Fruit fly (Drosophila melanogaster): ENCODE measurements around the gene Chc.

Gene Chc

dm6 chrX:15785429-15786239 lies 49.7 kb downstream of the Chc start, which contains the start of the genes Paf-AHalpha and mRpS30 (continued):
- TF ChIP-seq lbe (GFP tag; optimal IDR thresholded peaks at IDR 0.05) (no peak), bab2 (GFP tag; optimal IDR thresholded peaks at IDR 0.05) (no peak), emc (GFP tag; optimal IDR thresholded peaks at IDR 0.05) (no peak), CG14860 (GFP tag; IDR thresholded peaks at IDR 0.05; ENCODE audit: partially characterized antibody) (no peak), Atf6 (GFP tag; IDR thresholded peaks at IDR 0.05) (no peak), H15 (GFP tag; IDR thresholded peaks at IDR 0.05) (no peak), Hr3 (GFP tag; optimal IDR thresholded peaks at IDR 0.05) (no peak), Vsx1 (GFP tag; optimal IDR thresholded peaks at IDR 0.05) (no peak), luna (GFP tag; optimal IDR thresholded peaks at IDR 0.05) (no peak), sqz (GFP tag; optimal IDR thresholded peaks at IDR 0.05) (no peak), Dfd (GFP tag; optimal IDR thresholded peaks at IDR 0.05) (no peak), btn (GFP tag; optimal IDR thresholded peaks at IDR 0.05) (no peak), Neu2 (GFP tag; optimal IDR thresholded peaks at IDR 0.05; ENCODE audit: borderline replicate concordance) (no peak), toy (GFP tag; IDR thresholded peaks at IDR 0.05) (no peak), Dp (GFP tag; optimal IDR thresholded peaks at IDR 0.05) (peak; percentile 32), CG9817 (tag; optimal IDR thresholded peaks at IDR 0.05) (no peak), CG10366 (GFP tag; IDR thresholded peaks at IDR 0.05) (no peak), sc (optimal IDR thresholded peaks at IDR 0.05) (no peak), sc (GFP tag; optimal IDR thresholded peaks at IDR 0.05) (no peak), CG15514 (GFP tag; optimal IDR thresholded peaks at IDR 0.05) (peak; percentile 44), exex (tag; optimal IDR thresholded peaks at IDR 0.05) (no peak), HLH54F (GFP tag; optimal IDR thresholded peaks at IDR 0.05) (no peak), eve (GFP tag; optimal IDR thresholded peaks at IDR 0.05) (no peak), CG10959 (GFP tag; IDR thresholded peaks at IDR 0.05) (no peak), Hmx (GFP tag; optimal IDR thresholded peaks at IDR 0.05) (no peak), CG7372 (GFP tag; IDR thresholded peaks at IDR 0.05) (no peak), B-H1 (GFP tag; IDR thresholded peaks at IDR 0.05) (no peak), CG7745 (tag; optimal IDR thresholded peaks at IDR 0.05) (no peak), CG16779 (GFP tag; IDR thresholded peaks at IDR 0.05) (no peak), Meics (GFP tag; optimal IDR thresholded peaks at IDR 0.05) (no peak), CG18599 (GFP tag; optimal IDR thresholded peaks at IDR 0.05) (no peak), br (optimal IDR thresholded peaks at IDR 0.05) (no peak), onecut (GFP tag; IDR thresholded peaks at IDR 0.05) (no peak), Fer2 (tag; optimal IDR thresholded peaks at IDR 0.05) (no peak), gfzf (GFP tag; optimal IDR thresholded peaks at IDR 0.05) (peak; percentile 69), CG14710 (tag; optimal IDR thresholded peaks at IDR 0.05) (peak; percentile 47), CG8281 (tag; optimal IDR thresholded peaks at IDR 0.05) (no peak), gcm (GFP tag; optimal IDR thresholded peaks at IDR 0.05) (no peak), dmrt11E (tag; optimal IDR thresholded peaks at IDR 0.05) (no peak), Adf1 (GFP tag; IDR thresholded peaks at IDR 0.05) (no peak), amos (GFP tag; IDR thresholded peaks at IDR 0.05; ENCODE audit: partially characterized antibody) (peak; percentile 14; the same call in 1 of the 2 replicates), chn (GFP tag; optimal IDR thresholded peaks at IDR 0.05) (no peak), CkIIα-i1 (GFP tag; IDR thresholded peaks at IDR 0.05) (no peak), rib (GFP tag; IDR thresholded peaks at IDR 0.05) (no peak), lilli (GFP tag; optimal IDR thresholded peaks at IDR 0.05) (peak; percentile 38), CG12391 (tag; optimal IDR thresholded peaks at IDR 0.05) (peak; percentile 5), CG6791 (GFP tag; IDR thresholded peaks at IDR 0.05; ENCODE audit: partially characterized antibody) (no peak), sug (tag; optimal IDR thresholded peaks at IDR 0.05) (no peak), dati (GFP tag; IDR thresholded peaks at IDR 0.05) (no peak), CG30431 (GFP tag; optimal IDR thresholded peaks at IDR 0.05) (no peak), CG10431 (GFP tag; optimal IDR thresholded peaks at IDR 0.05) (no peak)

Measured in whole organism, embryonic.